ENCODE assay signal across 4 fruit fly cellular contexts in genomic region chrX:6339970-6340548, dm6.
A peak's percentile ranks its signal among the peaks of the same experiment; 100 is the strongest.
TF ChIP-seq lines count a peak whose summit lies in the region.

No protein-coding gene starts in this region.

TF ChIP-seq in whole organism, adult, 20 proteins besides CTCF, POLR2A, EP300 and RAD21 (continued from another document):
- TF ChIP-seq CG7045 (GFP tag; optimal IDR thresholded peaks at IDR 0.05; lab: Kevin White, UChicago): no peak

TF ChIP-seq in whole organism, embryonic, 481 proteins besides CTCF, POLR2A, EP300 and RAD21 (continued from another document and continues in another):
- TF ChIP-seq CG10462 (GFP tag; optimal IDR thresholded peaks at IDR 0.05; lab: Kevin White, UChicago) (no peak), mld (GFP tag; IDR thresholded peaks at IDR 0.05; lab: Robert Waterston, UW; ENCODE audit: partially characterized antibody) (no peak), CG5180 (GFP tag; optimal IDR thresholded peaks at IDR 0.05; lab: Kevin White, UChicago) (no peak), CG15479 (GFP tag; optimal IDR thresholded peaks at IDR 0.05; lab: Kevin White, UChicago) (no peak), pb (GFP tag; optimal IDR thresholded peaks at IDR 0.05; lab: Kevin White, UChicago) (peak; percentile 28), Deaf1 (tag; optimal IDR thresholded peaks at IDR 0.05; lab: Kevin White, UChicago) (peak; percentile 15), Gug (GFP tag; IDR thresholded peaks at IDR 0.05; lab: Robert Waterston, UW) (0 out of 4 replicates have a peak, but pooled peaks have one; percentile 17), NC2α (GFP tag; optimal IDR thresholded peaks at IDR 0.05; lab: Kevin White, UChicago) (no peak), her (GFP tag; optimal IDR thresholded peaks at IDR 0.05; lab: Kevin White, UChicago) (no peak), Hr3 (GFP tag; optimal IDR thresholded peaks at IDR 0.05; lab: Kevin White, UChicago) (no peak), knrl (GFP tag; IDR thresholded peaks at IDR 0.05; lab: Robert Waterston, UW; ENCODE audit: partially characterized antibody) (no peak), Sry-δ (GFP tag; optimal IDR thresholded peaks at IDR 0.05; lab: Kevin White, UChicago) (no peak), Elba2 (GFP tag; optimal IDR thresholded peaks at IDR 0.05; lab: Kevin White, UChicago) (no peak), CG15269 (tag; optimal IDR thresholded peaks at IDR 0.05; lab: Kevin White, UChicago) (peak; percentile 59), CG11696 (GFP tag; IDR thresholded peaks at IDR 0.05; lab: Robert Waterston, UW) (0 out of 2 replicates have a peak, but pooled peaks have one; percentile 29), CG3407 (GFP tag; optimal IDR thresholded peaks at IDR 0.05; lab: Kevin White, UChicago) (peak; percentile 28), Meics (GFP tag; optimal IDR thresholded peaks at IDR 0.05; lab: Kevin White, UChicago) (no peak), B-H2 (GFP tag; optimal IDR thresholded peaks at IDR 0.05; lab: Kevin White, UChicago) (no peak), Sry-β (GFP tag; optimal IDR thresholded peaks at IDR 0.05; lab: Kevin White, UChicago) (no peak), CG34376 (GFP tag; optimal IDR thresholded peaks at IDR 0.05; lab: Kevin White, UChicago) (no peak), zfh2 (GFP tag; optimal IDR thresholded peaks at IDR 0.05; lab: Kevin White, UChicago) (no peak), CG7357 (GFP tag; IDR thresholded peaks at IDR 0.05; lab: Robert Waterston, UW) (peak; percentile 28; the same call in 1 of the 3 replicates), MBD-R2 (GFP tag; IDR thresholded peaks at IDR 0.05; lab: Robert Waterston, UW) (0 out of 2 replicates have a peak, but pooled peaks have one; percentile 8), Dip2 (GFP tag; IDR thresholded peaks at IDR 0.05; lab: Robert Waterston, UW) (no peak), Side (GFP tag; optimal IDR thresholded peaks at IDR 0.05; lab: Kevin White, UChicago) (no peak), sens-2 (GFP tag; IDR thresholded peaks at IDR 0.05; lab: Robert Waterston, UW) (peak; percentile 43; the same call in 1 of the 2 replicates), ash1 (GFP tag; optimal IDR thresholded peaks at IDR 0.05; lab: Kevin White, UChicago) (no peak), usp (GFP tag; optimal IDR thresholded peaks at IDR 0.05; lab: Kevin White, UChicago) (no peak), sug (tag; optimal IDR thresholded peaks at IDR 0.05; lab: Kevin White, UChicago) (no peak), nerfin-1 (tag; optimal IDR thresholded peaks at IDR 0.05; lab: Kevin White, UChicago) (no peak), CG2875 (GFP tag; optimal IDR thresholded peaks at IDR 0.05; lab: Kevin White, UChicago) (no peak), CG17568 (GFP tag; optimal IDR thresholded peaks at IDR 0.05; lab: Kevin White, UChicago) (no peak), fd64A (GFP tag; optimal IDR thresholded peaks at IDR 0.05; lab: Kevin White, UChicago) (peak; percentile 27), Gsc (GFP tag; IDR thresholded peaks at IDR 0.05; lab: Robert Waterston, UW) (0 out of 2 replicates have a peak, but pooled peaks have one; percentile 18), CG4360 (GFP tag; IDR thresholded peaks at IDR 0.05; lab: Robert Waterston, UW) (peak; percentile 43; the same call in 1 of the 2 replicates), Usf (GFP tag; optimal IDR thresholded peaks at IDR 0.05; lab: Kevin White, UChicago) (no peak), CG12219 (GFP tag; optimal IDR thresholded peaks at IDR 0.05; lab: Kevin White, UChicago) (peak; percentile 26), vfl (GFP tag; optimal IDR thresholded peaks at IDR 0.05; lab: Kevin White, UChicago) (peak; percentile 12), CG6175 (GFP tag; IDR thresholded peaks at IDR 0.05; lab: Robert Waterston, UW) (peak; percentile 45; the same call in 1 of the 3 replicates), hkb (optimal IDR thresholded peaks at IDR 0.05; lab: Kevin White, UChicago) (no peak), hkb (GFP tag; IDR thresholded peaks at IDR 0.05; lab: Robert Waterston, UW) (peak; percentile 48; the same call in 1 of the 2 replicates), gfzf (GFP tag; optimal IDR thresholded peaks at IDR 0.05; lab: Kevin White, UChicago) (no peak)

TF ChIP-seq in whole organism, prepupa, 60 proteins besides CTCF, POLR2A, EP300 and RAD21 (continued from another document):
- TF ChIP-seq fd59A (GFP tag; optimal IDR thresholded peaks at IDR 0.05; lab: Kevin White, UChicago) (peak; percentile 75), CG9139 (GFP tag; optimal IDR thresholded peaks at IDR 0.05; lab: Kevin White, UChicago) (peak; percentile 58), vri (GFP tag; optimal IDR thresholded peaks at IDR 0.05; lab: Kevin White, UChicago) (no peak), esn (GFP tag; optimal IDR thresholded peaks at IDR 0.05; lab: Kevin White, UChicago) (no peak), ss (GFP tag; optimal IDR thresholded peaks at IDR 0.05; lab: Kevin White, UChicago) (peak; percentile 26 to 53), achi (GFP tag; optimal IDR thresholded peaks at IDR 0.05; lab: Kevin White, UChicago) (peak; percentile 39), CG11902 (GFP tag; optimal IDR thresholded peaks at IDR 0.05; lab: Kevin White, UChicago) (no peak), acj6 (GFP tag; optimal IDR thresholded peaks at IDR 0.05; lab: Kevin White, UChicago) (peak; percentile 48), Ets21C (GFP tag; optimal IDR thresholded peaks at IDR 0.05; lab: Kevin White, UChicago) (no peak), CG6163 (GFP tag; IDR thresholded peaks at IDR 0.05; lab: Robert Waterston, UW) (peak; percentile 86), CG15336 (GFP tag; IDR thresholded peaks at IDR 0.05; lab: Robert Waterston, UW) (peak; percentile 80), pdm3 (GFP tag; optimal IDR thresholded peaks at IDR 0.05; lab: Kevin White, UChicago) (peak; percentile 59), Lpt (GFP tag; optimal IDR thresholded peaks at IDR 0.05; lab: Kevin White, UChicago) (peak; percentile 63), CG10631 (GFP tag; optimal IDR thresholded peaks at IDR 0.05; lab: Kevin White, UChicago) (peak; percentile 50), Hr39 (GFP tag; optimal IDR thresholded peaks at IDR 0.05; lab: Kevin White, UChicago) (no peak), dsx (GFP tag; optimal IDR thresholded peaks at IDR 0.05; lab: Kevin White, UChicago; ENCODE audit: poor library complexity, severe bottlenecking) (peak; percentile 81), fkh (GFP tag; optimal IDR thresholded peaks at IDR 0.05; lab: Kevin White, UChicago) (no peak), Gug (GFP tag; IDR thresholded peaks at IDR 0.05; lab: Robert Waterston, UW) (peak; percentile 73), dac (GFP tag; optimal IDR thresholded peaks at IDR 0.05; lab: Kevin White, UChicago) (peak; percentile 50), CG6792 (GFP tag; optimal IDR thresholded peaks at IDR 0.05; lab: Kevin White, UChicago) (no peak), lz (GFP tag; optimal IDR thresholded peaks at IDR 0.05; lab: Kevin White, UChicago) (no peak), CG6808 (GFP tag; optimal IDR thresholded peaks at IDR 0.05; lab: Kevin White, UChicago) (peak; percentile 31), CG6854 (GFP tag; optimal IDR thresholded peaks at IDR 0.05; lab: Kevin White, UChicago) (no peak), cyc (GFP tag; optimal IDR thresholded peaks at IDR 0.05; lab: Kevin White, UChicago) (no peak), CG1621 (tag; optimal IDR thresholded peaks at IDR 0.05; lab: Kevin White, UChicago) (peak; percentile 79), CG6276 (GFP tag; optimal IDR thresholded peaks at IDR 0.05; lab: Kevin White, UChicago) (peak; percentile 3), CG11762 (GFP tag; optimal IDR thresholded peaks at IDR 0.05; lab: Kevin White, UChicago; ENCODE audit: insufficient read depth) (peak; percentile 12), fd85E (GFP tag; optimal IDR thresholded peaks at IDR 0.05; lab: Kevin White, UChicago) (no peak), Hr4 (GFP tag; optimal IDR thresholded peaks at IDR 0.05; lab: Kevin White, UChicago) (peak; percentile 66), CG8632 (GFP tag; optimal IDR thresholded peaks at IDR 0.05; lab: Kevin White, UChicago) (peak; percentile 14), salr (GFP tag; optimal IDR thresholded peaks at IDR 0.05; lab: Kevin White, UChicago) (peak in 1 of 2 experiments; percentile 76), CG7368 (GFP tag; optimal IDR thresholded peaks at IDR 0.05; lab: Kevin White, UChicago) (peak; percentile 49), eg (GFP tag; IDR thresholded peaks at IDR 0.05; lab: Robert Waterston, UW) (peak; percentile 83), Eip78C (GFP tag; lab: Kevin White, UChicago) (peak; percentile 87), CG3032 (tag; optimal IDR thresholded peaks at IDR 0.05; lab: Kevin White, UChicago) (peak; percentile 85), Sox102F (GFP tag; optimal IDR thresholded peaks at IDR 0.05; lab: Kevin White, UChicago) (no peak), topi (GFP tag; optimal IDR thresholded peaks at IDR 0.05; lab: Kevin White, UChicago) (peak; percentile 2), CG11294 (GFP tag; IDR thresholded peaks at IDR 0.05; lab: Robert Waterston, UW) (peak; percentile 70; the same call in 1 of the 2 replicates), CG31627 (GFP tag; optimal IDR thresholded peaks at IDR 0.05; lab: Kevin White, UChicago) (no peak), CG16779 (tag; optimal IDR thresholded peaks at IDR 0.05; lab: Kevin White, UChicago) (no peak)

TF ChIP-seq in whole organism, pupa, 21 proteins besides CTCF, POLR2A, EP300 and RAD21 (continued from another document):
- peak; percentile 87 for TF ChIP-seq CG15710 (tag; optimal IDR thresholded peaks at IDR 0.05; lab: Kevin White, UChicago)
